Fruit fly (Drosophila melanogaster): ENCODE results near the gene p38a.
A peak's percentile ranks its signal among the peaks of the same experiment; 100 is the strongest.

Gene p38a

DNA sequence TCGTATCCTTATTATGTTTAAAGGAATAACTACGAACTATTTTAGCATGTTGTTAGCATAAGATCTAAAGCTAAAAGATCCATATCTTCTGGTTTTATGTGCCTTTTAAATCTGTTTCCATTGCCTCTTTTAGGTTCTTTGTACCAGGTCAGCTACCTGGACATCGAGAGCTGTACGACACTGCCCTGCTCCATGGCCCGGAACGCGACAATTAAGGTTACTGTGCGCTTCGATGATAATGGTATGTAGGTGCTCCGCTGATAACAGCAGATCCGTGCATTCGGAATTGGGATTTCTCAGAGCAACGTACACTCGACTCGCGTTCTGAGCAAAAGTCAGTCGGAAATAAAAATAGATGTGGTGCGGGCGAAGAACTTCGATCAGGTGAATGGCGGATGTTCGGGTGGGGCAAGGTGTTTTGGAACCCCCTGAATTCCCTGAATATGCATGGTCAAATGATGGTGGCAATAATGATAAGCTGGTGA lies 12.4 kb downstream of the p38a start:
- TF ChIP-seq CG14711 (tag; optimal IDR thresholded peaks at IDR 0.05) (no peak), CG5204 (GFP tag; optimal IDR thresholded peaks at IDR 0.05) (no peak), CG1620 (GFP tag; optimal IDR thresholded peaks at IDR 0.05) (no peak), cnc (optimal IDR thresholded peaks at IDR 0.05) (no peak), Hr96 (GFP tag; optimal IDR thresholded peaks at IDR 0.05) (no peak), Clk (GFP tag; optimal IDR thresholded peaks at IDR 0.05) (no peak), kay (GFP tag; ENCODE audit: borderline replicate concordance) (no peak), CG7101 (tag; optimal IDR thresholded peaks at IDR 0.05) (no peak), ovo (GFP tag; optimal IDR thresholded peaks at IDR 0.05) (no peak), bab1 (GFP tag; optimal IDR thresholded peaks at IDR 0.05) (no peak), CG11617 (GFP tag; optimal IDR thresholded peaks at IDR 0.05) (no peak), toe (GFP tag; optimal IDR thresholded peaks at IDR 0.05) (no peak), Crg-1 (GFP tag; optimal IDR thresholded peaks at IDR 0.05) (no peak), pad (GFP tag; optimal IDR thresholded peaks at IDR 0.05) (no peak), CG7045 (GFP tag; optimal IDR thresholded peaks at IDR 0.05) (no peak)

DNA sequence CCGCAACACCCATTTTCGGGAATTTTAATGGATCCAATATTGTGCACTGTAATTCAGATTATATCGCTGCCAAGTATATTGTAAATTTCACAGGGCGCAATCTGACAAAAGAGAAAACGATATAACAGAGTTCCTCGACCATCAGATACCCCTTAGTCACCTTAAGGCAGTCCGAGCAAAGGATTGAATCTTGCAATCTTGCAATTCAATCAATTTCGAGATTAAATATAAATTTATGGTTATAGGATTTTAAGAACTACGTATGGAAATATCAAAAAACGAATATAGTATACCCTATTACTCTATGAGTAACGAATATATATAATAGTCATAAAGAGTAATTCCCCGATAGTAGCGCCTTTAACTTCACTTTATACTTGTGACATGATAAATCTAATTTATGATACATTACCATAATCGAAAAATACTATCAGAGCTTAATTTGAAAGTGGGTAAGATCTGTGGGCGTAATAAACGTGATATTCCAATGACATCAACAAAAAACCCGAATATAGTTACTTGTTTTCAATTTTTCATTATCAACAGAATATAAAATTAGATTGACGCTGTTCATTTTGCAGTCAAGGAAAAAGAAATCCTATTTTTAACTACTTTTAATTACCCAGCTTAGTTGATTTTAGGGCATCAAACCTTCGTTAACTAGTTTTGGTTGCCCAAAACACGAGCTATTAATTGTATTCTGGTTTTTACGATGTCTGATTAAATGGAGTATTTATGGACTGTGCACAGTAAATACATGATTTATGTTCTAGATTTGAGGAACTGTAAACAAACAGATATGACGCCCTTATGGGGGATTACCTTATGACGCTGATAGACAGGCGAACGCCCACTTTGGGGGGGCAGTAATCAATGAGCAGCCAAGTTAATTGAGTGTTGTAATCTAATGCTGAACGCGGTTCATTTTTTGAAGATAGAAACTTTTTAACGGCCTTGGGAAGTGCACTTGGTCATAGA lies 13.4 kb downstream of the p38a start:
- no peak for TF ChIP-seq Crg-1 (GFP tag; optimal IDR thresholded peaks at IDR 0.05)
- no peak for TF ChIP-seq CG11617 (GFP tag; optimal IDR thresholded peaks at IDR 0.05)
- peak; percentile 54 for TF ChIP-seq cic (GFP tag; optimal IDR thresholded peaks at IDR 0.05)
- TF ChIP-seq CG14711 (tag; optimal IDR thresholded peaks at IDR 0.05), result no peak

DNA sequence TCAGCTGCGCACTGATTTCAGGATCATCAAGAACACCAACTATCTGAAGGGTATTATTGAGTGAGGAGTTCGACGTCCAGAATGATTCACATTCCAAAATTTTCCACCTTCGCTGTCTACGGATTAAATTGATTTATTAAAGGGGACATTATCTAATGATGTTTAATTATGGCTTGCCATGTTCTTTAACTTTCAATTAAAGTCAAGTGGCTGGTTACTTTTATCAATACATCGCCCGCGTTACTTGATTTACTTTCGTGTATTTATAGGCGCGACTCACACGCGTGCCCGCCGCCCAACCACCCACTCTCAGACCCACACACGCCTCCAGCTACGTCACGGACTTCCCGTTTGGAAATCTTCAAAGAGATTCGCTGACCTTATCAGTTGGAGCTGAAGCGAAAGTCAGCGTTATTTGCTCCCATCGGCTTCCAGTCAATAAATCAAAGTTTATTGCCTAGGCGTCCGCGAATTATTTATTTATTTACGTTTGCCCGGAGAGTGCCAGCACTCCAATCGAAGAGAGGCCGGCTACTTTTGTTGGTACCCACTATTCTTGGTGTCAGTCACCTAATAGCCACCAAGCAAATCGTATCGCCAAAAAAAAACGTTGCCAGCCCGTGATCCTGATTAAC lies 14.7 kb downstream of the p38a start, which contains the start of gene Npc2f:
Gene Npc2f, plus strand, starts transcription at position 585 of the 635 bp plus-strand sequence.
- peak; percentile 15 for TF ChIP-seq cic (GFP tag; optimal IDR thresholded peaks at IDR 0.05)
- peak; percentile 4 for TF ChIP-seq kay (GFP tag; ENCODE audit: borderline replicate concordance)
- TF ChIP-seq CG12768 (GFP tag; optimal IDR thresholded peaks at IDR 0.05), result peak; percentile 1
- TF ChIP-seq Mnt (GFP tag; optimal IDR thresholded peaks at IDR 0.05), result no peak

DNA sequence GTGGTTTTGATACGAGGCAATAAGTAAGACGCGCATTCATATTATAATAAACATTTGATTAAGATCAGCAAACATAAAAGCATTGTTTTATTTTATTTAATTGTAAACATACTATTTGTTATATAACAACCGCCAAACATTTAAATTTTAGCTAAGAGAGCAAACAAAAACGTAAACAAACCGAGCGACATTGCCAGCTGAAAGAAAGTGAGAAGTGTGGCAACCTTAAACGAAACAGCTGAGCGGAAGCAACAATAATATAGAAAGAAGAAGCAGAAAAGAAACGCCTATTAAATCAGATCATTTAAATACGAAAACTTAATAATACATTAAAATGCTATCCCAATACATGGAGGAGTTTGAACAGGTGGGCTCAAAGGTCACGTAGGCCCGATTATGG lies 17.5 kb downstream of the p38a start, which contains the start of gene Sec10:
Gene Sec10, plus strand, starts transcription at position 252 of the 400 bp plus-strand sequence.
- TF ChIP-seq cnc (optimal IDR thresholded peaks at IDR 0.05), result no peak
- peak; percentile 23 for TF ChIP-seq CG7101 (tag; optimal IDR thresholded peaks at IDR 0.05)
- TF ChIP-seq ovo (GFP tag; optimal IDR thresholded peaks at IDR 0.05), result no peak
- no peak for TF ChIP-seq tj (GFP tag; optimal IDR thresholded peaks at IDR 0.05)
- no peak for TF ChIP-seq CG1620 (GFP tag; optimal IDR thresholded peaks at IDR 0.05)
- TF ChIP-seq toe (GFP tag; optimal IDR thresholded peaks at IDR 0.05), result no peak
- TF ChIP-seq Hr96 (GFP tag; optimal IDR thresholded peaks at IDR 0.05), result no peak
- no peak for TF ChIP-seq pad (GFP tag; optimal IDR thresholded peaks at IDR 0.05)
- TF ChIP-seq bab1 (GFP tag; optimal IDR thresholded peaks at IDR 0.05), result peak; percentile 58
- no peak for TF ChIP-seq Crg-1 (GFP tag; optimal IDR thresholded peaks at IDR 0.05)
- no peak for TF ChIP-seq CG12768 (GFP tag; optimal IDR thresholded peaks at IDR 0.05)
- TF ChIP-seq Clk (GFP tag; optimal IDR thresholded peaks at IDR 0.05), result no peak
- TF ChIP-seq cic (GFP tag; optimal IDR thresholded peaks at IDR 0.05), result no peak
- peak; percentile 7 for TF ChIP-seq CG33017 (tag; optimal IDR thresholded peaks at IDR 0.05)
- no peak for TF ChIP-seq CG7045 (GFP tag; optimal IDR thresholded peaks at IDR 0.05)

DNA sequence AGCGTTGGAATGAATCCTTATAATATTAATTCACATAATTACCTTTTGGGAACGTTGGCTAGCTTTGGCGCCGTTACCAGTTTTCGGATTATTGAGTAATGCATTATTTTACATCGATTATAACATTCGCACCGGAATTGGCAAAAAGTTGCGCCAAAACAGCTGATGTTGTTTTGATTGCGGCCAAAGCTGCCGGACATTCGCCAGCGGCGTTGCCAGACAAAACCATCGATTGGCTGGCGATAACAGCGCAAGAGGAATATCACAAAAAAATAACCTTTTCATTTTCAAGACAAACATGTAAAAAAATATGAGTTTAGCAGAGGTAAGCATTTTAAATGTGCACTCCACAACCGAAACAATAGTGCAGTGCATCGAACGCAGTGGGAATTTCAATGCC lies 22.0 kb downstream of the p38a start, which contains the start of the genes GatB and Tsc1:
Gene GatB, minus strand, starts transcription at position 176 of the 400 bp plus-strand sequence.
Gene Tsc1, plus strand, starts transcription at position 228 of the 400 bp plus-strand sequence.
- TF ChIP-seq CG5204 (GFP tag; optimal IDR thresholded peaks at IDR 0.05), result no peak
- peak; percentile 21 for TF ChIP-seq tj (GFP tag; optimal IDR thresholded peaks at IDR 0.05)
- TF ChIP-seq bab1 (GFP tag; optimal IDR thresholded peaks at IDR 0.05), result peak; percentile 62
- TF ChIP-seq cnc (optimal IDR thresholded peaks at IDR 0.05), result no peak
- TF ChIP-seq Clk (GFP tag; optimal IDR thresholded peaks at IDR 0.05), result no peak
- TF ChIP-seq Hr96 (GFP tag; optimal IDR thresholded peaks at IDR 0.05), result no peak
- peak; percentile 14 for TF ChIP-seq cic (GFP tag; optimal IDR thresholded peaks at IDR 0.05)
- no peak for TF ChIP-seq toe (GFP tag; optimal IDR thresholded peaks at IDR 0.05)

DNA sequence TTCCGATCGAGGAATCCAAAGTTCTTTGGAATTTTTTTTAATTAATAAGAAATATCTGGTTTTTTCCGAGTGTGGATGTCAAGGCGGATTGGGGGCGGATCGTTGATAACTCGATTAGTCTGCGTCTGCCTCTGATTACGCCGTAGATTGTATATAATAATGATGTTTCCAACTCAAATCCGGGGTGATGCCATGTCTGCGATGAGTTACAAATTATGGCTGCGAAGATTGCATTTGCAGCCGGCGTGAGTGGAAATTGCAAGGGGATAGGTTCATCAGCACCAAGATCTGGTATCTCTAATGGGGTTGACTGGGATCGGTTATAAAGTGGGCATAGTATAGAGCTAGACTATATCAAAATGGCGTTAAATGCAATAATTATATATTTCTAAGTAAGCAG lies 29.8 kb downstream of the p38a start:
- TF ChIP-seq tj (GFP tag; optimal IDR thresholded peaks at IDR 0.05) (no peak), Crg-1 (GFP tag; optimal IDR thresholded peaks at IDR 0.05) (no peak), ovo (GFP tag; optimal IDR thresholded peaks at IDR 0.05) (no peak), cic (GFP tag; optimal IDR thresholded peaks at IDR 0.05) (no peak), CG12768 (GFP tag; optimal IDR thresholded peaks at IDR 0.05) (no peak), CG33017 (tag; optimal IDR thresholded peaks at IDR 0.05) (no peak), CG14711 (tag; optimal IDR thresholded peaks at IDR 0.05) (no peak), CG7101 (tag; optimal IDR thresholded peaks at IDR 0.05) (no peak), CG7045 (GFP tag; optimal IDR thresholded peaks at IDR 0.05) (no peak), kay (GFP tag; ENCODE audit: borderline replicate concordance) (no peak), cnc (optimal IDR thresholded peaks at IDR 0.05) (no peak), Clk (GFP tag; optimal IDR thresholded peaks at IDR 0.05) (no peak), CG5204 (GFP tag; optimal IDR thresholded peaks at IDR 0.05) (no peak), toe (GFP tag; optimal IDR thresholded peaks at IDR 0.05) (no peak), pad (GFP tag; optimal IDR thresholded peaks at IDR 0.05) (no peak)
